Fruit fly (Drosophila melanogaster) whole organism, embryonic: Measurements from ENCODE around the gene CG16854.
A peak's percentile ranks its signal among the peaks of the same experiment; 100 is the strongest.

ENCODE experiments used
- ATbp ChIP-seq: fragments of 200-800 bp; sonication (Bioruptor generic); optimal IDR thresholded peaks from 2 replicates; lab custom pipeline; 2017; ENCODE audit warnings: missing biosample characterization, mild to moderate bottlenecking, missing genetic modification characterization, missing genetic modification reagents
- Abd-B ChIP-seq: fragments of 200-800 bp; sonication (Bioruptor generic); optimal IDR thresholded peaks from 2 replicates; lab custom pipeline; 2018; ENCODE audit warnings: missing biosample characterization, mild to moderate bottlenecking, missing genetic modification characterization, moderate library complexity
- C15 ChIP-seq: fragments of 200-800 bp; sonication (Bioruptor generic); IDR thresholded peaks from 3 replicates; pipeline ENCODE4 v1.3.6; 2022; ENCODE audit warnings: missing biosample characterization, missing genetic modification characterization
- CG10274 ChIP-seq: fragments of 200-800 bp; sonication (Bioruptor generic); optimal IDR thresholded peaks from 3 replicates; lab custom pipeline; 2017; ENCODE audit warnings: missing biosample characterization, mild to moderate bottlenecking, missing genetic modification characterization
- CG10431 ChIP-seq: fragments of 200-800 bp; sonication (Bioruptor generic); optimal IDR thresholded peaks from 3 replicates; lab custom pipeline; 2018; ENCODE audit warnings: missing biosample characterization, mild to moderate bottlenecking, missing genetic modification characterization
- CG10979 ChIP-seq: fragments of 200-800 bp; sonication (Bioruptor generic); optimal IDR thresholded peaks from 2 replicates; lab custom pipeline; 2018; ENCODE audit warnings: missing biosample characterization, mild to moderate bottlenecking, missing genetic modification characterization, moderate library complexity
- CG12659 ChIP-seq: fragments of 200-800 bp; sonication (Bioruptor generic); optimal IDR thresholded peaks from 3 replicates; lab custom pipeline; 2017; ENCODE audit warnings: mild to moderate bottlenecking, missing biosample characterization, missing genetic modification reagents, missing genetic modification characterization
- CG14014 ChIP-seq: fragments of 200-800 bp; sonication (Bioruptor generic); IDR thresholded peaks from 2 replicates; pipeline ENCODE4 v1.3.6; 2022; ENCODE audit warnings: missing biosample characterization, missing genetic modification characterization
- CG14860 ChIP-seq: fragments of 200-800 bp; sonication (Bioruptor generic); IDR thresholded peaks from 3 replicates; pipeline ENCODE4 v1.3.6; 2022; ENCODE audit warnings: missing biosample characterization, missing genetic modification characterization; ENCODE audit not compliant: partially characterized antibody
- CG15011 ChIP-seq: fragments of 200-800 bp; sonication (Bioruptor generic); optimal IDR thresholded peaks from 3 replicates; lab custom pipeline; 2018; ENCODE audit warnings: missing biosample characterization, mild to moderate bottlenecking, missing genetic modification characterization
- CG17359 ChIP-seq: fragments of 200-800 bp; sonication (Bioruptor generic); optimal IDR thresholded peaks from 3 replicates; lab custom pipeline; 2018; ENCODE audit warnings: missing biosample characterization, mild to moderate bottlenecking, missing genetic modification characterization, moderate library complexity
- CG3163 ChIP-seq: fragments of 200-800 bp; sonication (Bioruptor generic); optimal IDR thresholded peaks from 3 replicates; lab custom pipeline; 2016; ENCODE audit warnings: missing biosample characterization, missing genetic modification characterization
- CG3995 ChIP-seq: fragments of 200-800 bp; sonication (Bioruptor generic); optimal IDR thresholded peaks from 3 replicates; lab custom pipeline; 2016; ENCODE audit warnings: missing biosample characterization, missing genetic modification characterization
- CG6175 ChIP-seq: fragments of 200-800 bp; sonication (Bioruptor generic); IDR thresholded peaks from 3 replicates; pipeline ENCODE4 v1.3.6; 2022; ENCODE audit warnings: missing biosample characterization, missing genetic modification characterization
- CG6654 ChIP-seq: fragments of 200-800 bp; sonication (Bioruptor generic); optimal IDR thresholded peaks from 2 replicates; lab custom pipeline; 2017; ENCODE audit warnings: missing biosample characterization, mild to moderate bottlenecking, missing genetic modification characterization
- CG6791 ChIP-seq: fragments of 200-800 bp; sonication (Bioruptor generic); IDR thresholded peaks from 3 replicates; pipeline ENCODE4 v1.3.6; 2022; ENCODE audit warnings: missing biosample characterization, missing genetic modification characterization; ENCODE audit not compliant: partially characterized antibody
- CG7556 ChIP-seq: fragments of 200-800 bp; sonication (Bioruptor generic); optimal IDR thresholded peaks from 2 replicates; lab custom pipeline; 2017; ENCODE audit warnings: missing biosample characterization, mild to moderate bottlenecking, missing genetic modification characterization
- CG7745 ChIP-seq: fragments of 200-800 bp; sonication (Bioruptor generic); optimal IDR thresholded peaks from 2 replicates; lab custom pipeline; 2018; ENCODE audit warnings: missing biosample characterization, mild to moderate bottlenecking, missing genetic modification characterization, moderate library complexity
- CG7786 ChIP-seq: fragments of 200-800 bp; sonication (Bioruptor generic); optimal IDR thresholded peaks from 2 replicates; lab custom pipeline; 2016; ENCODE audit warnings: missing biosample characterization, missing genetic modification characterization
- CG9215 ChIP-seq: fragments of 200-800 bp; sonication (Bioruptor generic); IDR thresholded peaks from 2 replicates; pipeline ENCODE4 v1.3.6; 2022; ENCODE audit warnings: missing biosample characterization, missing genetic modification characterization
- CG9817 ChIP-seq: fragments of 200-800 bp; sonication (Bioruptor generic); optimal IDR thresholded peaks from 2 replicates; lab custom pipeline; 2018; ENCODE audit warnings: missing biosample characterization, mild to moderate bottlenecking, missing genetic modification characterization, moderate library complexity
- Gug ChIP-seq: fragments of 200-800 bp; sonication (Bioruptor generic); IDR thresholded peaks from 4 replicates; pipeline ENCODE4 v1.3.6; 2022; ENCODE audit warnings: missing biosample characterization, missing genetic modification characterization
- Mad ChIP-seq: fragments of 200-800 bp; sonication (Bioruptor generic); optimal IDR thresholded peaks from 2 replicates; lab custom pipeline; 2016; ENCODE audit warnings: missing biosample characterization, missing genetic modification characterization
- PHDP ChIP-seq: fragments of 200-800 bp; sonication (Bioruptor generic); optimal IDR thresholded peaks from 3 replicates; lab custom pipeline; 2018; ENCODE audit warnings: missing biosample characterization, mild to moderate bottlenecking, missing genetic modification characterization, moderate library complexity
- Pdp1 ChIP-seq, 2 experiments: fragments of 200-800 bp; sonication (Bioruptor generic); optimal IDR thresholded peaks; 3 replicates each; lab custom pipeline; 2016; ENCODE audit warnings: missing biosample characterization in 2 of 2, missing genetic modification characterization in 2 of 2, mild to moderate bottlenecking in 1 of 2, moderate library complexity in 1 of 2
- Poxn ChIP-seq: fragments of 200-800 bp; sonication (Bioruptor generic); IDR thresholded peaks from 2 replicates; pipeline ENCODE4 v1.3.6; 2022; ENCODE audit warnings: missing biosample characterization, missing genetic modification characterization
- Six4 ChIP-seq: fragments of 200-800 bp; sonication (Bioruptor generic); optimal IDR thresholded peaks from 2 replicates; lab custom pipeline; 2016; ENCODE audit warnings: missing biosample characterization, missing genetic modification characterization
- ara ChIP-seq: fragments of 200-800 bp; sonication (Bioruptor generic); IDR thresholded peaks from 2 replicates; pipeline ENCODE4 v1.3.6; 2022; ENCODE audit warnings: missing biosample characterization, missing genetic modification characterization
- bab2 ChIP-seq: fragments of 200-800 bp; sonication (Bioruptor generic); optimal IDR thresholded peaks from 2 replicates; lab custom pipeline; 2016; ENCODE audit warnings: missing biosample characterization, missing genetic modification characterization
- cad ChIP-seq: fragments of >200 bp; optimal IDR thresholded peaks from 2 replicates; lab custom pipeline; 2017; ENCODE audit warnings: missing biosample characterization, missing genetic modification characterization
- croc ChIP-seq: fragments of 200-800 bp; sonication (Bioruptor generic); conservative IDR thresholded peaks from 3 replicates; pipeline ENCODE4 v1.3.6; 2022; ENCODE audit warnings: missing biosample characterization, missing genetic modification characterization
- crol ChIP-seq: fragments of 200-800 bp; sonication (Bioruptor generic); IDR thresholded peaks from 2 replicates; pipeline ENCODE4 v1.3.6; 2022; ENCODE audit warnings: missing biosample characterization, missing genetic modification characterization
- dmrt99B ChIP-seq: fragments of 200-800 bp; sonication (Bioruptor generic); optimal IDR thresholded peaks from 2 replicates; lab custom pipeline; 2018; ENCODE audit warnings: missing biosample characterization, mild to moderate bottlenecking, missing genetic modification characterization, moderate library complexity
- dysf ChIP-seq: fragments of 200-800 bp; sonication (Bioruptor generic); IDR thresholded peaks from 3 replicates; pipeline ENCODE4 v1.3.6; 2022; ENCODE audit warnings: missing biosample characterization, missing genetic modification characterization
- eyg ChIP-seq: fragments of 200-800 bp; sonication (Bioruptor generic); optimal IDR thresholded peaks from 3 replicates; lab custom pipeline; 2016; ENCODE audit warnings: missing biosample characterization, missing genetic modification characterization
- fu2 ChIP-seq: fragments of 200-800 bp; sonication (Bioruptor generic); optimal IDR thresholded peaks from 2 replicates; lab custom pipeline; 2016; ENCODE audit warnings: missing biosample characterization, missing genetic modification characterization
- gsb-n ChIP-seq: fragments of 200-800 bp; sonication (Bioruptor generic); optimal IDR thresholded peaks from 3 replicates; lab custom pipeline; 2018; ENCODE audit warnings: missing biosample characterization, mild to moderate bottlenecking, missing genetic modification characterization
- ham ChIP-seq: fragments of 200-800 bp; sonication (Bioruptor generic); IDR thresholded peaks from 2 replicates; pipeline ENCODE4 v1.3.6; 2022; ENCODE audit warnings: missing biosample characterization, missing genetic modification characterization
- jumu ChIP-seq: fragments of 200-800 bp; sonication (Bioruptor generic); optimal IDR thresholded peaks from 3 replicates; lab custom pipeline; 2016; ENCODE audit warnings: missing biosample characterization, missing genetic modification characterization
- lmd ChIP-seq: fragments of 200-800 bp; sonication (Bioruptor generic); IDR thresholded peaks from 2 replicates; pipeline ENCODE4 v1.3.6; 2022; ENCODE audit warnings: missing biosample characterization, missing genetic modification characterization
- lola ChIP-seq, 3 experiments: fragments of >200 bp in 2 of 3; fragments of 200-800 bp in 1 of 3; sonication (Bioruptor generic) in 1 of 3; optimal IDR thresholded peaks; 2 replicates each; lab custom pipeline; 2017 to 2019; ENCODE audit warnings: missing biosample characterization in 3 of 3, missing genetic modification characterization in 3 of 3, mild to moderate bottlenecking in 1 of 3, moderate library complexity in 1 of 3
- nmo ChIP-seq: fragments of 200-800 bp; sonication (Bioruptor generic); optimal IDR thresholded peaks from 2 replicates; lab custom pipeline; 2018; ENCODE audit warnings: missing biosample characterization, mild to moderate bottlenecking, missing genetic modification characterization, moderate library complexity
- pho ChIP-seq: fragments of 200-800 bp; sonication (Bioruptor generic); optimal IDR thresholded peaks from 2 replicates; lab custom pipeline; 2016; ENCODE audit warnings: missing biosample characterization, missing genetic modification characterization
- psq ChIP-seq: fragments of 200-800 bp; sonication (Bioruptor generic); optimal IDR thresholded peaks from 2 replicates; lab custom pipeline; 2017; ENCODE audit warnings: missing biosample characterization, missing genetic modification characterization
- salm ChIP-seq: fragments of 200-800 bp; sonication (Bioruptor generic); optimal IDR thresholded peaks from 2 replicates; lab custom pipeline; 2018; ENCODE audit warnings: missing biosample characterization, mild to moderate bottlenecking, missing genetic modification characterization
- stwl ChIP-seq: fragments of 200-800 bp; sonication (Bioruptor generic); optimal IDR thresholded peaks from 3 replicates; lab custom pipeline; 2018; ENCODE audit warnings: missing biosample characterization, mild to moderate bottlenecking, missing genetic modification characterization, moderate library complexity
- tap ChIP-seq: fragments of 200-800 bp; optimal IDR thresholded peaks from 3 replicates; lab custom pipeline; 2019; ENCODE audit warnings: missing biosample characterization, mild to moderate bottlenecking, missing genetic modification characterization, moderate library complexity
- toy ChIP-seq: fragments of 200-800 bp; sonication (Bioruptor generic); IDR thresholded peaks from 2 replicates; pipeline ENCODE4 v1.3.6; 2022; ENCODE audit warnings: missing biosample characterization, missing genetic modification characterization
- trem ChIP-seq: fragments of 200-800 bp; optimal IDR thresholded peaks from 3 replicates; lab custom pipeline; 2019; ENCODE audit warnings: missing biosample characterization, mild to moderate bottlenecking, missing genetic modification characterization, moderate library complexity
- vvl ChIP-seq: fragments of 200-800 bp; sonication (Bioruptor generic); IDR thresholded peaks from 2 replicates; pipeline ENCODE4 v1.3.6; 2022; ENCODE audit warnings: missing biosample characterization, missing genetic modification characterization

Gene CG16854

dm6 chr2L:11130151-11131008, 43.9 kb downstream of the CG16854 start, which contains the start of the genes RfC38 and CG4751 (continued):
- TF ChIP-seq CG12659 (GFP tag; lab: Kevin White, UChicago) (peak; percentile 71), Mad (GFP tag; lab: Kevin White, UChicago) (no peak), CG15011 (GFP tag; lab: Kevin White, UChicago) (no peak), CG10431 (GFP tag; lab: Kevin White, UChicago) (no peak), fu2 (GFP tag; lab: Kevin White, UChicago) (no peak), ara (no peak), dysf (no peak), Poxn (no peak), CG14860 (GFP tag; lab: Robert Waterston, UW) (peak; percentile 61; the same call in 2 of the 3 replicates), CG6791 (GFP tag; lab: Robert Waterston, UW) (peak; percentile 65; the same call in 2 of the 3 replicates), CG3163 (no peak), dmrt99B (no peak), eyg (GFP tag; lab: Kevin White, UChicago) (no peak), toy (GFP tag; lab: Robert Waterston, UW) (no peak), pho (no peak), tap (tag; lab: Kevin White, UChicago) (no peak), gsb-n (tag; lab: Kevin White, UChicago) (no peak), salm (no peak), cad (GFP tag; lab: Kevin White, UChicago) (no peak), croc (no peak), ATbp (GFP tag; lab: Kevin White, UChicago) (no peak), lola (GFP tag; optimal IDR thresholded peaks at IDR 0.05; lab: Kevin White, UChicago) (peak in 1 of 3 experiments; percentile 0), Abd-B (GFP tag; lab: Kevin White, UChicago) (peak; percentile 31), Six4 (no peak), jumu (GFP tag; lab: Kevin White, UChicago) (no peak), vvl (no peak), CG9215 (GFP tag; lab: Robert Waterston, UW) (no peak), lmd (no peak), CG14014 (GFP tag; lab: Robert Waterston, UW) (no peak), Gug (GFP tag; lab: Robert Waterston, UW) (no peak), bab2 (GFP tag; lab: Kevin White, UChicago) (no peak), CG7745 (tag; lab: Kevin White, UChicago) (no peak), nmo (peak; percentile 39), psq (GFP tag; lab: Kevin White, UChicago) (no peak), trem (tag; lab: Kevin White, UChicago) (peak; percentile 67), CG6654 (GFP tag; lab: Kevin White, UChicago) (no peak), CG7786 (GFP tag; lab: Kevin White, UChicago) (no peak), CG3995 (peak; percentile 51), CG9817 (tag; lab: Kevin White, UChicago) (peak; percentile 3), stwl (peak; percentile 48), ham (no peak), crol (peak; percentile 95), PHDP (tag; lab: Kevin White, UChicago) (no peak), CG17359 (tag; lab: Kevin White, UChicago) (no peak), C15 (no peak), CG7556 (GFP tag; lab: Kevin White, UChicago) (no peak), CG10274 (GFP tag; lab: Kevin White, UChicago) (no peak), CG10979 (tag; lab: Kevin White, UChicago) (no peak), CG6175 (no peak), Pdp1 (GFP tag; optimal IDR thresholded peaks at IDR 0.05; lab: Kevin White, UChicago) (no peak)
